Fruit fly (Drosophila melanogaster) Kc167 (cell line): ENCODE measurements around the gene Arp8.
"Not testable (repeated sequence)": the region's sequence is repeated elsewhere in the genome, so short reads cannot be mapped to it uniquely, and the experiment has no call there.

Source experiments
- Myc ChIP-seq: fragments of >200 bp; optimal IDR thresholded peaks from 2 replicates; lab custom pipeline; 2017; ENCODE audit warnings: missing external identifiers
- Sin3A ChIP-seq: fragments of >200 bp; optimal IDR thresholded peaks from 2 replicates; lab custom pipeline; 2018; ENCODE audit warnings: missing external identifiers
- h ChIP-seq: fragments of >200 bp; optimal IDR thresholded peaks from 3 replicates; lab custom pipeline; 2018; ENCODE audit warnings: missing external identifiers
- insv ChIP-seq: fragments of >200 bp; optimal IDR thresholded peaks from 3 replicates; lab custom pipeline; 2018; ENCODE audit warnings: missing external identifiers
- psq ChIP-seq: fragments of >200 bp; optimal IDR thresholded peaks from 2 replicates; lab custom pipeline; 2017; ENCODE audit warnings: missing external identifiers
- ttk ChIP-seq: sonication (Bioruptor generic); optimal IDR thresholded peaks from 2 replicates; lab custom pipeline; 2017; ENCODE audit warnings: missing external identifiers

Arp8 gene

dm6 chrX:17860711-17861110 lies at the start of gene Arp8, which contains the start of gene CG6769:
Gene Arp8, minus strand, starts transcription at chrX:17860800.
Gene CG6769, plus strand, starts transcription at chrX:17861002.
- no peak for TF ChIP-seq h
- no peak for TF ChIP-seq psq
- TF ChIP-seq ttk: no peak
- no peak for TF ChIP-seq Sin3A (lab: Kevin White, UChicago)
- TF ChIP-seq insv: no peak

- no peak for TF ChIP-seq h
Observed at dm6 chrX:17907184-17908006, 46.8 kb upstream of the Arp8 start, which contains the start of the genes CG7772 and Vps4. Gene CG7772, minus strand, starts transcription at chrX:17907261. Gene Vps4, plus strand, starts transcription at chrX:17907692.

dm6 chrX:17899402-17899801 lies 38.8 kb upstream of the Arp8 start, which contains the start of gene Gss2:
Gene Gss2, plus strand, starts transcription at chrX:17899702.
- TF ChIP-seq insv; h; Myc (lab: Kevin White, UChicago): not testable (repeated sequence)

- TF ChIP-seq insv, h, psq: not testable (repeated sequence)
Observed at dm6 chrX:17889247-17889646, 28.6 kb upstream of the Arp8 start, which contains the start of gene Gss1. Gene Gss1, plus strand, starts transcription at chrX:17889547.

DNA sequence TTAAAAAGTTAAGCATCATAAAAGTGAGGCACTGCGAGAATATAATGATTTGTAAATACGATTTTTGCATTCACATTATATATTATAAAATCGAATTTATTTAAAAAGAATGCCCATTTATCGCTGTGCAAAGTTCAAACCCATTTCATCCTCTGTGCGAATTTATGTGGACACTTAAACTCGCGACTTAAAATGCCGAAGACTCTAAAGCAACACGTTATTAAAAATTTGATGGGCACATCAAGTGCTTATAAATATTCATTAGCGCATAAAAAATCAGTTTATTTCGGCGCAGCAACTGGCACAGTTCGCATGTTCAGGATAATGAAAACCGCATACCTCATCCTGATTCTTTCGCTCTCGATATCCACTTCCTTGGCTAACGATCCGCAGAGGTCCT lies 27.3 kb upstream of the Arp8 start, which contains the start of gene CG6788:
CG6788 (plus strand) TSS at position 301 of the 400 bp plus-strand sequence.
- TF ChIP-seq ttk (no peak), Sin3A (lab: Kevin White, UChicago) (no peak), Myc (lab: Kevin White, UChicago) (no peak), psq (no peak), insv (no peak), h (no peak)

DNA sequence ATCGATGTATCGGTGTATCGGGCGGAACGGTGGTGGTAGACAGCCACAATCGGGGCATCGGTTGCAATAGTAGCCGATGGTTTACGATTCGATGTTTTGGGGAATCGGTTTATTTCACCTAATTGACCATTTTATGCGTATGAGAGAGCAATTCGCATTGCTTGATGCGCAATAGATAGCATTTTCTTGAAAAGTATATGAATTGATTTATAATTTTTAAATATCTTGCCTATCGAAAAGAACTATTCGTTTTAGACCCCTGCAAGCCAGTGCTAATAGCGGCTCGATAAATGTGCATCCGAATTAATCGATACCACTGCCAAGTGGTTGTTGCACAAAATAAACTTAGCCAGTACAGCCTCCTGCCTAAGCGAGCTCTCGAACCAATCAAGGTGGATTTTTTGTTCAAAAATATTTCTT lies 26.6 kb upstream of the Arp8 start, which contains the start of gene mnb:
mnb (minus strand) TSS at position 15 of the 420 bp plus-strand sequence.
- peak; percentile 62 for TF ChIP-seq psq
- no peak for TF ChIP-seq insv
- TF ChIP-seq Sin3A (lab: Kevin White, UChicago): peak; percentile 62

dm6 chrX:17886449-17887207 lies 26.0 kb upstream of the Arp8 start:
- no peak for TF ChIP-seq Myc (lab: Kevin White, UChicago)
- TF ChIP-seq Sin3A (lab: Kevin White, UChicago): no peak
- no peak for TF ChIP-seq insv
- no peak for TF ChIP-seq psq
- no peak for TF ChIP-seq h
- TF ChIP-seq ttk: no peak

dm6 chrX:17886107-17886448 lies 25.5 kb upstream of the Arp8 start:
- no peak for TF ChIP-seq h
- no peak for TF ChIP-seq Sin3A (lab: Kevin White, UChicago)
- no peak for TF ChIP-seq ttk
- TF ChIP-seq psq: no peak
- TF ChIP-seq insv: no peak
- no peak for TF ChIP-seq Myc (lab: Kevin White, UChicago)

DNA sequence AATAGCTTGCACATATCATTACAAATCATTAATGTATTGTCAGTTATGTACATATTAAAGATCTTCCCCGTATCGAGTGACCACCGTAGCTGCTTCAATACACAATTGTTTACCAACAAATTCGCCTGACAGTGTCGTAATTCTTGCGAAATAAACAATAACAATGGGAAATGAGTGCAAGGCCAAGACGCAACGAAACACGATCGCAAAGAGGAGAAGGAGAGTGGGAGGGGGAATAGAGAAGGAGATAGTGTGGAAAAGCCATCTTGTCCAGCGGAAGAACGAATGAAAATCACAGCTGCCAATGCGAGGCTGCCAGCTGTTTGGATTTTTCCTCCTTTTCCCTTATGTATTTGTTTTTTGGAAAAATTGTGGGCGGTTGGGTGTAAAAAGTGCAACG lies 24.7 kb upstream of the Arp8 start:
- TF ChIP-seq ttk: no peak

DNA sequence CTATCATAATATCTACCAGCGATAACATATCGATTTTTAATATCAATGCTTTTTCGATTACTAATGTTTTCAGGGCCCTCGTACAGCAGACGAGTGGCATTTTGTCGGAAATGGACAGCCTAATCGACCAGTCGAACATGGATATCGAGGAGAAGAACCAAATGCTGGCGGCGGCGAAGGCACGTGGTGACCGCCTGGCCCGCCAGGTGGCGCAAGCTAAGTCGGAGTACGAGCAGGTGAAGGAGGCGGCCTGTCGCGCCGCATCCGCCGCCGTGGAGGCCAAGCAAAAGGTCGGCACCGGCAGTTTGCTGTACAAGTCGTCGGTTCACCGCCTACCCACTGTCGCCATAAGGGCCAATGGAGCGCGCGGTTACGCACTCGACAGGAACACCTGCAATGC lies 24.0 kb upstream of the Arp8 start:
- TF ChIP-seq Myc (lab: Kevin White, UChicago) (no peak), insv (no peak), ttk (no peak), h (no peak), psq (no peak), Sin3A (lab: Kevin White, UChicago) (no peak)

dm6 chrX:17883418-17883817 lies 22.8 kb upstream of the Arp8 start, which contains the start of gene CG12985:
Gene CG12985, plus strand, starts transcription at chrX:17883718.
- TF ChIP-seq Sin3A (lab: Kevin White, UChicago) (no peak), ttk (no peak), Myc (lab: Kevin White, UChicago) (no peak), insv (no peak), psq (no peak), h (no peak)

DNA sequence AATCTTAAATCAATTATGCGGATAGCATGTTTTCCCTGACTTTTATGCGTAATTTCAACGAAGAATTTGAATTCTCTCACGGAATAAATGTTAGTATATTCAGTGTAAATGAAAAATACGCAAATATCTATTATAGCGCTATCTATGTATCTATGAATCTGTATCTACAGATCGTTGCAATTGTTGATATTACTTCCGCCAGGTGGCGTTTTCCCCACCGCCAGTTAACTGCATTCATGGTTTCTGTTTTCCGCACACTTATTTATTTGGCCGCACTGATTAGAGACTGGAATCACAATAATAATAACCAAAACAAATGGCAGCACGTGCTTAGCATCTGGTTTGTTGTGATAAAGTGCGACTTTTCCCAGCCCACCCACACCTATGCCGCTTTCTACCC lies 22.2 kb upstream of the Arp8 start:
- TF ChIP-seq ttk: no peak
- TF ChIP-seq h: no peak
- TF ChIP-seq Sin3A (lab: Kevin White, UChicago): no peak

- no peak for TF ChIP-seq Sin3A (lab: Kevin White, UChicago)
- no peak for TF ChIP-seq insv
- TF ChIP-seq psq: no peak
- TF ChIP-seq ttk: no peak
- TF ChIP-seq h: no peak
- no peak for TF ChIP-seq Myc (lab: Kevin White, UChicago)
Observed at dm6 chrX:17881138-17882121, 20.8 kb upstream of the Arp8 start.
